Worm (Caenorhabditis elegans): ENCODE results near the gene mdt-8.

mdt-8 gene

ce11 chrII:11569213-11569868, 35.7 kb upstream of the mdt-8 start, which contains the start of the genes F54D5.23 and F54D5.4:
Gene F54D5.23 (minus strand): TSS chrII:11569287.
Gene F54D5.4 (plus strand): TSS chrII:11569818.
- TF ChIP-seq nhr-237 (tag; optimal IDR thresholded peaks at IDR 0.05) (no peak), blmp-1 (tag; optimal IDR thresholded peaks at IDR 0.05) (no peak), pha-4 (tag; optimal IDR thresholded peaks at IDR 0.05) (no peak), nhr-76 (tag; optimal IDR thresholded peaks at IDR 0.05) (no peak), unc-120 (tag; optimal IDR thresholded peaks at IDR 0.05; ENCODE audit: poor library complexity, severe bottlenecking) (no peak), bed-3 (GFP tag; optimal IDR thresholded peaks at IDR 0.05) (no peak), unc-39 (tag; optimal IDR thresholded peaks at IDR 0.05) (no peak)

ce11 chrII:11568670-11569069, 35.1 kb upstream of the mdt-8 start:
- peak; percentile 7 for TF ChIP-seq lsy-2 (tag; optimal IDR thresholded peaks at IDR 0.05)
- TF ChIP-seq hlh-1 (tag; optimal IDR thresholded peaks at IDR 0.05) = peak; percentile 62
- TF ChIP-seq nhr-76 (tag; optimal IDR thresholded peaks at IDR 0.05) = no peak
- TF ChIP-seq lin-32 (GFP tag; optimal IDR thresholded peaks at IDR 0.05) = peak; percentile 66
- no peak for TF ChIP-seq zip-8 (tag; optimal IDR thresholded peaks at IDR 0.05)

DNA sequence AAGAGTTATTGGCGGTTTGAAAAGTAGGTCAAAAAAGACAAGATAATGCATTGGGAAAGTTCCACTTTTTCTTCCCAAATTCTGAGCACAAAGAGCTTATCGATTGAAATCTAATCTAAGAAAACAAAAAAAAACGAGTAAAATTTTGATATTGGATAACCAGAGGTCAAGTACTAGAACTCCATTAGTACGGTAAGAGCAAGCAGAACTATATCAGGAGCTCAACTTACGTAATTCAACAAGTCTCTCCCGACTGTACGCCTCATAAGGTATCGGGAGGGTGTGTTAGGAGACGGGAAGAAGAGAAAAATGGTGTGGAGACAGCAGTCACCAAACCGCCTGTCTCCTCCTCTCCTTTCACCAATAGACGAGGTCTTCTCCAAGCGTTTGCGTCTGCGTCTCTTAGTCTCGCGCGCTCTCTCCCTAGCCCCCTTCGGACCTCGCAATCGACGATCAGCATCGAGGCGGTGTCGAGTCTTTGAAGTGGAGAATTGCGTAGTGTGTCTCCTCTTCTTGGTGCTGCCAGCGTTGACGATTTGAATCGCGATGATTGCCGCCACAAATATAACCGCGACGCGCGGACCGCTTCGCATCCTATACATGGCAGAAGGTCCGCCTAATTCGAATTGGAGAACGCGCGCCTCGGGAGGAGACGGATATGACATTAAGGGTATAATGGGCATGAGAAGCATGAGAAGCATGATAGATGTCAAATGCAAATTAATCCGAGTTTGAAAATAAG, 33.5 kb upstream of the mdt-8 start, which contains the start of gene F54D5.5:
Gene F54D5.5, minus strand, starts transcription at position 51 of the 742 bp plus-strand sequence.
- TF ChIP-seq cnd-1 (tag; optimal IDR thresholded peaks at IDR 0.05) (peak; percentile 86), ceh-39 (tag; optimal IDR thresholded peaks at IDR 0.05) (peak; percentile 27), M03D4.4 (tag; optimal IDR thresholded peaks at IDR 0.05) (no peak), mls-2 (tag; optimal IDR thresholded peaks at IDR 0.05) (peak; percentile 94), ceh-83 (GFP tag; optimal IDR thresholded peaks at IDR 0.05) (no peak), elt-1 (tag; optimal IDR thresholded peaks at IDR 0.05; ENCODE audit: borderline replicate concordance, insufficient read depth) (peak; percentile 42), hlh-1 (tag; optimal IDR thresholded peaks at IDR 0.05) (peak; percentile 50), mep-1 (tag; optimal IDR thresholded peaks at IDR 0.05) (peak; percentile 70), pha-4 (tag; optimal IDR thresholded peaks at IDR 0.05) (peak; percentile 16), ham-2 (GFP tag; optimal IDR thresholded peaks at IDR 0.05) (peak; percentile 65), ztf-11 (tag; optimal IDR thresholded peaks at IDR 0.05) (peak; percentile 80), elt-3 (tag; optimal IDR thresholded peaks at IDR 0.05) (no peak), unc-120 (tag; optimal IDR thresholded peaks at IDR 0.05; ENCODE audit: poor library complexity, severe bottlenecking) (peak; percentile 8), mab-5 (tag; optimal IDR thresholded peaks at IDR 0.05) (no peak), lin-32 (GFP tag; optimal IDR thresholded peaks at IDR 0.05) (no peak), unc-62 (GFP tag; optimal IDR thresholded peaks at IDR 0.05) (peak; percentile 48), snpc-4 (tag; optimal IDR thresholded peaks at IDR 0.05) (no peak), sptf-1 (tag; optimal IDR thresholded peaks at IDR 0.05) (peak; percentile 88), lsy-2 (tag; optimal IDR thresholded peaks at IDR 0.05) (peak; percentile 44), lin-13 (tag; optimal IDR thresholded peaks at IDR 0.05) (peak; percentile 35), unc-39 (tag; optimal IDR thresholded peaks at IDR 0.05) (peak; percentile 63), sem-2 (GFP tag; optimal IDR thresholded peaks at IDR 0.05) (no peak), ces-1 (GFP tag; optimal IDR thresholded peaks at IDR 0.05) (peak; percentile 90), nhr-28 (tag; optimal IDR thresholded peaks at IDR 0.05) (no peak), drap-1 (GFP tag; optimal IDR thresholded peaks at IDR 0.05) (peak; percentile 23), flh-1 (GFP tag; optimal IDR thresholded peaks at IDR 0.05) (no peak), nhr-76 (tag; optimal IDR thresholded peaks at IDR 0.05) (no peak), bed-3 (GFP tag; optimal IDR thresholded peaks at IDR 0.05) (no peak)

DNA sequence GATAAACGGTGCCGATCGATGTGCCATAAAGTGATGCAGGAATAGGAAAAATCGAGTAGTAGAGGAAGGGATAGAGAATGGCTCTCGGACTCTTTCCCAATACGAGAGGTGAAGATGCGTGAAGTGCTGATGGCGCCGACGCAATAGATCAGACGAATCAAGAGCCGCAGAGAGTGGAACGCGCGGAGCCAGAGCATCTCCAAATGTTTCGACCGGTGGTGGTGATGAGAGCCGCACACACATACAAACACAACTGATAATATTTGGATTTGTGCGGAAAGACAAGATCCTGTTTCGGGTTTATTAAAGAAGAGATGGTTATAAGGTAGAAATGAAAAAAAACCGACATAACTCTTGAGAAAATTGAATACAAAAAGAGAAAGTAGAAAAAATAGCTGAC, 30.5 kb upstream of the mdt-8 start, which contains the start of gene F54D5.15:
Gene F54D5.15, minus strand, starts transcription at position 101 of the 400 bp plus-strand sequence.
- TF ChIP-seq sptf-1 (tag; optimal IDR thresholded peaks at IDR 0.05) = peak; percentile 60
- no peak for TF ChIP-seq cnd-1 (tag; optimal IDR thresholded peaks at IDR 0.05)
